Worm (Caenorhabditis elegans) whole organism, L4 larva: Measurements from ENCODE around the gene ckk-1.

Experiments used
- D1046.2 ChIP-seq: fragments of 200-800 bp; sonication (Bioruptor generic); IDR thresholded peaks from 2 replicates; pipeline ENCODE4 v1.3.6; 2022; ENCODE audit warnings: missing genetic modification characterization, missing compliant biosample characterization
- F26F4.8 ChIP-seq: fragments of 200-800 bp; sonication (Bioruptor generic); conservative IDR thresholded peaks from 2 replicates; pipeline ENCODE4 v1.3.6; 2022; ENCODE audit warnings: missing genetic modification characterization, missing compliant biosample characterization
- F49E8.2 ChIP-seq: sonication (generic microtip); optimal IDR thresholded peaks from 2 replicates; lab custom pipeline; 2016; ENCODE audit warnings: missing compliant biosample characterization, mild to moderate bottlenecking, missing genetic modification characterization, borderline replicate concordance
- T20F7.1 ChIP-seq: fragments of 200-800 bp; sonication (Bioruptor generic); optimal IDR thresholded peaks from 2 replicates; lab custom pipeline; 2018; ENCODE audit warnings: mild to moderate bottlenecking, missing genetic modification characterization, missing compliant biosample characterization
- Y5F2A.4 ChIP-seq: fragments of 200-800 bp; sonication (Bioruptor generic); optimal IDR thresholded peaks from 2 replicates; lab custom pipeline; 2018; ENCODE audit warnings: mild to moderate bottlenecking, missing genetic modification characterization, missing compliant biosample characterization
- ZK546.5 ChIP-seq, 2 experiments: sonication (generic microtip); optimal IDR thresholded peaks; 2 replicates each; lab custom pipeline; 2017; ENCODE audit warnings: missing biosample characterization in 2 of 2, missing genetic modification characterization in 2 of 2
- aha-1 ChIP-seq: fragments of 150-350 bp; peaks from one replicate; lab custom pipeline; 2014; ENCODE audit warnings: missing biosample characterization, missing genetic modification characterization
- ama-1 ChIP-seq: fragments of 150-350 bp; optimal IDR thresholded peaks from 2 replicates; lab custom pipeline; 2014; ENCODE audit warnings: inconsistent platforms, mixed read lengths
- attf-4 ChIP-seq: sonication (generic microtip); optimal IDR thresholded peaks from 3 replicates; lab custom pipeline; 2017; ENCODE audit warnings: missing biosample characterization, missing genetic modification characterization
- ceh-28 ChIP-seq: fragments of 150-350 bp; optimal IDR thresholded peaks from 2 replicates; lab custom pipeline; 2014; ENCODE audit warnings: missing biosample characterization, missing genetic modification reagents, missing genetic modification characterization
- ces-1 ChIP-seq: fragments of 150-350 bp; sonication (generic microtip); optimal IDR thresholded peaks from 4 replicates; lab custom pipeline; 2014; ENCODE audit warnings: missing biosample characterization, missing genetic modification reagents, missing genetic modification characterization
- daf-16 ChIP-seq, 3 experiments: sonication (generic microtip); optimal IDR thresholded peaks; 2 replicates each; lab custom pipeline; 2016 to 2017; ENCODE audit warnings: missing genetic modification characterization in 3 of 3, missing genetic modification reagents in 3 of 3, mild to moderate bottlenecking in 2 of 3, missing compliant biosample characterization in 2 of 3, missing biosample characterization in 1 of 3, moderate library complexity in 1 of 3
- daf-8 ChIP-seq: fragments of 200-800 bp; sonication (Bioruptor generic); IDR thresholded peaks from 2 replicates; pipeline ENCODE4 v1.3.6; 2022; ENCODE audit warnings: missing genetic modification characterization, missing compliant biosample characterization
- dmd-6 ChIP-seq: fragments of 200-800 bp; sonication (Bioruptor generic); IDR thresholded peaks from 2 replicates; pipeline ENCODE4 v1.3.6; 2022; ENCODE audit warnings: missing genetic modification reagents, missing genetic modification characterization, missing compliant biosample characterization
- dmd-8 ChIP-seq: fragments of 200-800 bp; sonication (Bioruptor generic); IDR thresholded peaks from 2 replicates; pipeline ENCODE4 v1.3.6; 2022; ENCODE audit warnings: missing genetic modification characterization, missing compliant biosample characterization
- dmd-9 ChIP-seq: fragments of 200-800 bp; sonication (Bioruptor generic); IDR thresholded peaks from 2 replicates; pipeline ENCODE4 v1.3.6; 2022; ENCODE audit warnings: missing genetic modification reagents, missing genetic modification characterization, missing compliant biosample characterization
- dpl-1 ChIP-seq: fragments of 150-350 bp; optimal IDR thresholded peaks from 2 replicates; lab custom pipeline; 2014; ENCODE audit warnings: missing biosample characterization, missing genetic modification reagents, missing genetic modification characterization
- egl-43 ChIP-seq: fragments of 200-800 bp; sonication (Bioruptor generic); IDR thresholded peaks from 2 replicates; pipeline ENCODE4 v1.3.6; 2022; ENCODE audit warnings: missing genetic modification reagents, missing genetic modification characterization, missing compliant biosample characterization
- fkh-10 ChIP-seq: fragments of 150-350 bp; optimal IDR thresholded peaks from 2 replicates; lab custom pipeline; 2014; ENCODE audit warnings: missing biosample characterization, missing genetic modification reagents, missing genetic modification characterization
- hmg-1.1 ChIP-seq: fragments of 200-800 bp; sonication (Bioruptor generic); IDR thresholded peaks from 2 replicates; pipeline ENCODE4 v1.3.6; 2022; ENCODE audit warnings: missing genetic modification reagents, missing genetic modification characterization, missing compliant biosample characterization
- jun-1 ChIP-seq: fragments of 150-350 bp; optimal IDR thresholded peaks from 2 replicates; lab custom pipeline; 2014; ENCODE audit warnings: missing biosample characterization, missing genetic modification reagents, missing genetic modification characterization
- mxl-2 ChIP-seq: fragments of 200-800 bp; sonication (Bioruptor generic); conservative IDR thresholded peaks from 2 replicates; pipeline ENCODE4 v1.3.6; 2022; ENCODE audit warnings: missing genetic modification reagents, missing genetic modification characterization, missing compliant biosample characterization
- nhr-111 ChIP-seq: fragments of 200-800 bp; sonication (Bioruptor generic); optimal IDR thresholded peaks from 2 replicates; lab custom pipeline; 2018; ENCODE audit warnings: mild to moderate bottlenecking, missing genetic modification characterization, missing compliant biosample characterization
- nhr-28 ChIP-seq: fragments of 150-350 bp; optimal IDR thresholded peaks from 2 replicates; lab custom pipeline; 2014; ENCODE audit warnings: missing biosample characterization, missing genetic modification characterization
- nhr-41 ChIP-seq: fragments of 200-800 bp; sonication (Bioruptor generic); IDR thresholded peaks from 2 replicates; pipeline ENCODE4 v1.3.6; 2022; ENCODE audit warnings: missing genetic modification reagents, missing genetic modification characterization, missing compliant biosample characterization
- nhr-48 ChIP-seq: sonication (generic microtip); optimal IDR thresholded peaks from 2 replicates; lab custom pipeline; 2016; ENCODE audit warnings: mild to moderate bottlenecking, missing genetic modification characterization, missing compliant biosample characterization
- nhr-6 ChIP-seq: fragments of 150-350 bp; optimal IDR thresholded peaks from 2 replicates; lab custom pipeline; 2014; ENCODE audit warnings: missing biosample characterization, missing genetic modification characterization
- nhr-77 ChIP-seq: fragments of 150-350 bp; optimal IDR thresholded peaks from 2 replicates; lab custom pipeline; 2014; ENCODE audit warnings: missing biosample characterization, missing genetic modification characterization
- pqm-1 ChIP-seq: sonication (generic microtip); optimal IDR thresholded peaks from 2 replicates; lab custom pipeline; 2017; ENCODE audit warnings: missing biosample characterization, missing genetic modification characterization
- saeg-2 ChIP-seq: fragments of 200-800 bp; sonication (Bioruptor generic); IDR thresholded peaks from 2 replicates; pipeline ENCODE4 v1.3.6; 2022; ENCODE audit warnings: missing genetic modification reagents, missing genetic modification characterization, missing compliant biosample characterization
- set-16 ChIP-seq: fragments of 200-800 bp; sonication (Bioruptor generic); IDR thresholded peaks from 2 replicates; pipeline ENCODE4 v1.3.6; 2022; ENCODE audit warnings: missing genetic modification reagents, missing genetic modification characterization, missing compliant biosample characterization
- spr-1 ChIP-seq: sonication (generic microtip); optimal IDR thresholded peaks from 2 replicates; lab custom pipeline; 2016; ENCODE audit warnings: mild to moderate bottlenecking, missing genetic modification characterization, missing compliant biosample characterization
- spr-3 ChIP-seq: fragments of 200-800 bp; sonication (Bioruptor generic); optimal IDR thresholded peaks from 2 replicates; lab custom pipeline; 2018; ENCODE audit warnings: mild to moderate bottlenecking, missing genetic modification characterization, missing compliant biosample characterization
- tra-1 ChIP-seq: fragments of 200-800 bp; sonication (Bioruptor generic); IDR thresholded peaks from 2 replicates; pipeline ENCODE4 v1.3.6; 2022; ENCODE audit warnings: missing genetic modification reagents, missing genetic modification characterization, missing compliant biosample characterization
- unc-130 ChIP-seq: sonication (generic microtip); optimal IDR thresholded peaks from 2 replicates; lab custom pipeline; 2016; ENCODE audit warnings: missing genetic modification reagents, missing genetic modification characterization, missing compliant biosample characterization
- unc-62 ChIP-seq, 3 experiments: fragments of 150-350 bp in 1 of 3; sonication (generic microtip); optimal IDR thresholded peaks in 2 of 3; peaks in 1 of 3; 1 replicate in 1 of 3; 2 replicates in 2 of 3; lab custom pipeline; 2014 to 2017; ENCODE audit warnings: missing biosample characterization in 3 of 3, missing genetic modification characterization in 3 of 3, missing genetic modification reagents in 3 of 3, missing genotype in 1 of 3
- vab-7 ChIP-seq: fragments of 200-800 bp; sonication (Bioruptor generic); IDR thresholded peaks from 2 replicates; pipeline ENCODE4 v1.3.6; 2022; ENCODE audit warnings: missing genetic modification reagents, missing genetic modification characterization, missing compliant biosample characterization
- zfp-2 ChIP-seq: sonication (generic microtip); optimal IDR thresholded peaks from 2 replicates; lab custom pipeline; 2016; ENCODE audit warnings: mild to moderate bottlenecking, missing genetic modification characterization, missing compliant biosample characterization
- zfp-3 ChIP-seq: fragments of 200-800 bp; sonication (Bioruptor generic); conservative IDR thresholded peaks from 2 replicates; pipeline ENCODE4 v1.3.6; 2022; ENCODE audit warnings: missing genetic modification reagents, missing genetic modification characterization, missing compliant biosample characterization
- zip-11 ChIP-seq: fragments of 200-800 bp; sonication (Bioruptor generic); IDR thresholded peaks from 2 replicates; pipeline ENCODE4 v1.3.6; 2022; ENCODE audit warnings: missing genetic modification characterization, missing compliant biosample characterization
- ztf-11 ChIP-seq: fragments of 150-350 bp; optimal IDR thresholded peaks from 2 replicates; lab custom pipeline; 2014; ENCODE audit warnings: missing biosample characterization, missing genetic modification characterization
- ztf-7 ChIP-seq: fragments of 150-350 bp; optimal IDR thresholded peaks from 2 replicates; lab custom pipeline; 2014; ENCODE audit warnings: missing biosample characterization, missing genetic modification characterization

The ckk-1 gene

DNA sequence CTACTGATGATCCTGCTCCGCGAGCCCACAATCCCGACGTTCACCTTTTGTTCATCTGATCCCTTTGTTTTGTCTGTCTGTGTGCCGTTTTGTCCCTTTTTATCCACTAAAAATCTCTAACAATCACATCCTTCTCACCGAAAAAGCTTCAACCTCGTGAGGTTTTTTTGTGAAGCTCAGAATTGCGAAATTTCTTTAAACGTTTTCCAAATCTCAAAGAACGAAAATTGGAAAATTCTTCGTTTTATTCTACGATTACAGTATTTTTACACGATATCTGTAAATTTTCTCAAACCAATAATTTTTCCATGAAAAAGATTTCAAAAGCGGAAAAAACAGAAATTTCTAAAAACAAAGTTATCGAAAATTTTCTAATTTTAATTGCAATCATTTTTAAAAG is 38.9 kb downstream of the ckk-1 start:
- TF ChIP-seq mxl-2 (GFP tag; lab: Robert Waterston, UW): no peak
- TF ChIP-seq hmg-1.1: no peak
- TF ChIP-seq daf-16 (GFP tag; optimal IDR thresholded peaks at IDR 0.05; lab: Kevin White, UChicago): no peak
- no peak for TF ChIP-seq daf-16 (tag; optimal IDR thresholded peaks at IDR 0.05; lab: Kevin White, UChicago)
- peak; percentile 61 for TF ChIP-seq aha-1 (tag; lab: Kevin White, UChicago)

- TF ChIP-seq D1046.2 (GFP tag; lab: Robert Waterston, UW) (0 out of 2 replicates have a peak, but pooled peaks have one; percentile 6), daf-8 (GFP tag; lab: Robert Waterston, UW) (no peak), set-16 (GFP tag; lab: Robert Waterston, UW) (peak; percentile 92), aha-1 (tag; lab: Kevin White, UChicago) (peak; percentile 52), F49E8.2 (tag; lab: Kevin White, UChicago) (no peak)
Observed at ce11 chrIII:5675384-5675984, 40.2 kb downstream of the ckk-1 start.

ce11 chrIII:5677790-5678189 is 42.5 kb downstream of the ckk-1 start, which contains the start of gene F54E7.9:
Gene F54E7.9, minus strand, starts transcription at chrIII:5677890.
- TF ChIP-seq dmd-8 (GFP tag; lab: Robert Waterston, UW) (no peak), unc-62 (GFP tag; optimal IDR thresholded peaks at IDR 0.05 in 1 of 2; lab: Kevin White, UChicago) (no peak), unc-62 (tag; optimal IDR thresholded peaks at IDR 0.05; lab: Kevin White, UChicago) (no peak), vab-7 (GFP tag; lab: Robert Waterston, UW) (no peak), T20F7.1 (GFP tag; lab: Kevin White, UChicago) (no peak), F26F4.8 (GFP tag; lab: Robert Waterston, UW) (no peak), nhr-48 (tag; lab: Kevin White, UChicago) (no peak), ces-1 (GFP tag; lab: Kevin White, UChicago) (no peak)

- TF ChIP-seq ama-1 (peak; percentile 91), pqm-1 (tag; lab: Kevin White, UChicago) (peak; percentile 74), spr-1 (peak; percentile 94), daf-16 (GFP tag; optimal IDR thresholded peaks at IDR 0.05; lab: Kevin White, UChicago) (peak in 1 of 2 experiments; percentile 80), daf-16 (tag; optimal IDR thresholded peaks at IDR 0.05; lab: Kevin White, UChicago) (peak; percentile 91), zfp-2 (peak; percentile 99), nhr-111 (GFP tag; lab: Kevin White, UChicago) (no peak), dmd-8 (GFP tag; lab: Robert Waterston, UW) (no peak), dmd-6 (GFP tag; lab: Robert Waterston, UW) (peak; percentile 98), ztf-11 (tag; lab: Kevin White, UChicago) (peak; percentile 44), nhr-28 (tag; lab: Kevin White, UChicago) (peak; percentile 97), nhr-77 (tag; lab: Kevin White, UChicago) (peak; percentile 99), nhr-48 (tag; lab: Kevin White, UChicago) (peak; percentile 84), ztf-7 (tag; lab: Kevin White, UChicago) (peak; percentile 93), ZK546.5 (tag; optimal IDR thresholded peaks at IDR 0.05; lab: Kevin White, UChicago) (peak in 1 of 2 experiments; percentile 87), zfp-3 (GFP tag; lab: Robert Waterston, UW) (peak; percentile 96), dpl-1 (GFP tag; lab: Kevin White, UChicago) (peak; percentile 99), fkh-10 (GFP tag; lab: Kevin White, UChicago) (peak; percentile 99), Y5F2A.4 (peak; percentile 48), attf-4 (tag; lab: Kevin White, UChicago) (peak; percentile 4), saeg-2 (GFP tag; lab: Robert Waterston, UW) (peak; percentile 85), ceh-28 (tag; lab: Kevin White, UChicago) (peak; percentile 27), zip-11 (GFP tag; lab: Robert Waterston, UW) (no peak), nhr-6 (tag; lab: Kevin White, UChicago) (peak; percentile 99), tra-1 (GFP tag; lab: Robert Waterston, UW) (peak; percentile 95), nhr-41 (GFP tag; lab: Robert Waterston, UW) (0 out of 2 replicates have a peak, but pooled peaks have one; percentile 62), D1046.2 (GFP tag; lab: Robert Waterston, UW) (peak; percentile 94), ces-1 (GFP tag; lab: Kevin White, UChicago) (peak; percentile 80), egl-43 (GFP tag; lab: Robert Waterston, UW) (peak; percentile 89), F26F4.8 (GFP tag; lab: Robert Waterston, UW) (no peak), vab-7 (GFP tag; lab: Robert Waterston, UW) (peak; percentile 88), unc-130 (GFP tag; lab: Kevin White, UChicago) (peak; percentile 89), spr-3 (GFP tag; lab: Kevin White, UChicago) (peak; percentile 94), jun-1 (tag; lab: Kevin White, UChicago) (peak; percentile 94), dmd-9 (GFP tag; lab: Robert Waterston, UW) (peak; percentile 96), aha-1 (tag; lab: Kevin White, UChicago) (peak; percentile 100)
Observed at ce11 chrIII:5678935-5679334, 43.7 kb downstream of the ckk-1 start, which contains the start of the genes ska-3 and rps-12. Gene ska-3, minus strand, starts transcription at chrIII:5679005. Gene rps-12, plus strand, starts transcription at chrIII:5679298.
